Worm (Caenorhabditis elegans) whole organism, L4 larva: ENCODE results near the gene sra-9.

Experiments used
- D1046.2 ChIP-seq: fragments of 200-800 bp; sonication (Bioruptor generic); IDR thresholded peaks from 2 replicates; pipeline ENCODE4 v1.3.6; 2022; ENCODE audit warnings: missing genetic modification characterization, missing compliant biosample characterization
- R02D3.7 ChIP-seq: fragments of 150-350 bp; sonication (generic microtip); optimal IDR thresholded peaks from 3 replicates; lab custom pipeline; 2014; ENCODE audit warnings: missing biosample characterization, missing genetic modification characterization
- Y75B8A.6 ChIP-seq: fragments of 200-800 bp; sonication (Bioruptor generic); IDR thresholded peaks from 2 replicates; pipeline ENCODE4 v1.3.6; 2022; ENCODE audit warnings: missing genetic modification reagents, missing genetic modification characterization, missing compliant biosample characterization
- ZK337.2 ChIP-seq: fragments of 200-800 bp; sonication (Bioruptor generic); IDR thresholded peaks from 2 replicates; pipeline ENCODE4 v1.3.6; 2022; ENCODE audit warnings: missing genetic modification reagents, missing genetic modification characterization, missing compliant biosample characterization
- aly-2 ChIP-seq: sonication (generic microtip); optimal IDR thresholded peaks from 2 replicates; lab custom pipeline; 2018; ENCODE audit warnings: missing biosample characterization, missing genetic modification characterization
- ceh-20 ChIP-seq: fragments of 200-800 bp; sonication (Bioruptor generic); IDR thresholded peaks from 2 replicates; pipeline ENCODE4 v1.3.6; 2022; ENCODE audit warnings: missing genetic modification reagents, missing genetic modification characterization, missing compliant biosample characterization
- ceh-62 ChIP-seq: sonication (generic microtip); optimal IDR thresholded peaks from 2 replicates; lab custom pipeline; 2017; ENCODE audit warnings: missing biosample characterization, missing genetic modification characterization
- ces-1 ChIP-seq: fragments of 150-350 bp; sonication (generic microtip); optimal IDR thresholded peaks from 4 replicates; lab custom pipeline; 2014; ENCODE audit warnings: missing biosample characterization, missing genetic modification reagents, missing genetic modification characterization
- daf-16 ChIP-seq, 3 experiments: sonication (generic microtip); optimal IDR thresholded peaks; 2 replicates each; lab custom pipeline; 2016 to 2017; ENCODE audit warnings: missing genetic modification characterization in 3 of 3, missing genetic modification reagents in 3 of 3, mild to moderate bottlenecking in 2 of 3, missing compliant biosample characterization in 2 of 3, missing biosample characterization in 1 of 3, moderate library complexity in 1 of 3
- duxl-1 ChIP-seq: sonication (generic microtip); optimal IDR thresholded peaks from 2 replicates; lab custom pipeline; 2016; ENCODE audit warnings: mild to moderate bottlenecking, missing genetic modification characterization, moderate library complexity, missing compliant biosample characterization; ENCODE audit not compliant: poor library complexity
- dve-1 ChIP-seq: sonication (generic microtip); optimal IDR thresholded peaks from 2 replicates; lab custom pipeline; 2017; ENCODE audit warnings: antibody characterized with exemption, mild to moderate bottlenecking, missing genetic modification characterization, missing compliant biosample characterization; ENCODE audit not compliant: insufficient read depth
- egl-43 ChIP-seq: fragments of 200-800 bp; sonication (Bioruptor generic); IDR thresholded peaks from 2 replicates; pipeline ENCODE4 v1.3.6; 2022; ENCODE audit warnings: missing genetic modification reagents, missing genetic modification characterization, missing compliant biosample characterization
- fkh-10 ChIP-seq: fragments of 150-350 bp; optimal IDR thresholded peaks from 2 replicates; lab custom pipeline; 2014; ENCODE audit warnings: missing biosample characterization, missing genetic modification reagents, missing genetic modification characterization
- fos-1 ChIP-seq: fragments of 150-350 bp; optimal IDR thresholded peaks from 2 replicates; lab custom pipeline; 2014; ENCODE audit warnings: missing biosample characterization, missing genetic modification characterization
- hlh-30 ChIP-seq: sonication (generic microtip); optimal IDR thresholded peaks from 2 replicates; lab custom pipeline; 2017; ENCODE audit warnings: antibody characterized with exemption, mild to moderate bottlenecking, missing genetic modification characterization, missing compliant biosample characterization; ENCODE audit not compliant: insufficient read depth
- hmg-1.1 ChIP-seq: fragments of 200-800 bp; sonication (Bioruptor generic); IDR thresholded peaks from 2 replicates; pipeline ENCODE4 v1.3.6; 2022; ENCODE audit warnings: missing genetic modification reagents, missing genetic modification characterization, missing compliant biosample characterization
- jun-1 ChIP-seq: fragments of 150-350 bp; optimal IDR thresholded peaks from 2 replicates; lab custom pipeline; 2014; ENCODE audit warnings: missing biosample characterization, missing genetic modification reagents, missing genetic modification characterization
- lin-29 ChIP-seq: fragments of 200-800 bp; sonication (Bioruptor generic); IDR thresholded peaks from 2 replicates; pipeline ENCODE4 v1.3.6; 2022; ENCODE audit warnings: missing genetic modification reagents, missing genetic modification characterization, missing compliant biosample characterization
- lin-39 ChIP-seq: fragments of 150-350 bp; optimal IDR thresholded peaks from 2 replicates; lab custom pipeline; 2014; ENCODE audit warnings: missing biosample characterization, missing genetic modification reagents, missing genetic modification characterization
- lir-3 ChIP-seq: sonication (generic microtip); optimal IDR thresholded peaks from 2 replicates; lab custom pipeline; 2016; ENCODE audit warnings: mild to moderate bottlenecking, missing genetic modification characterization, missing compliant biosample characterization
- mes-2 ChIP-seq: sonication (generic microtip); optimal IDR thresholded peaks from 2 replicates; lab custom pipeline; 2016; ENCODE audit warnings: missing genotype, mild to moderate bottlenecking, missing genetic modification characterization, missing compliant biosample characterization; ENCODE audit not compliant: poor library complexity, severe bottlenecking
- mxl-3 ChIP-seq: fragments of 200-800 bp; sonication (Bioruptor generic); optimal IDR thresholded peaks from 2 replicates; lab custom pipeline; 2018; ENCODE audit warnings: mild to moderate bottlenecking, missing genetic modification characterization, missing compliant biosample characterization
- nhr-11 ChIP-seq: fragments of 150-350 bp; optimal IDR thresholded peaks from 2 replicates; lab custom pipeline; 2014; ENCODE audit warnings: missing biosample characterization, missing genetic modification characterization
- nhr-237 ChIP-seq: sonication (generic microtip); optimal IDR thresholded peaks from 2 replicates; lab custom pipeline; 2017; ENCODE audit warnings: missing biosample characterization, missing genetic modification characterization
- nhr-6 ChIP-seq: fragments of 150-350 bp; optimal IDR thresholded peaks from 2 replicates; lab custom pipeline; 2014; ENCODE audit warnings: missing biosample characterization, missing genetic modification characterization
- php-3 ChIP-seq: fragments of 200-800 bp; sonication (Bioruptor generic); IDR thresholded peaks from 2 replicates; pipeline ENCODE4 v1.3.6; 2022; ENCODE audit warnings: missing genetic modification reagents, missing genetic modification characterization, missing compliant biosample characterization
- saeg-2 ChIP-seq: fragments of 200-800 bp; sonication (Bioruptor generic); IDR thresholded peaks from 2 replicates; pipeline ENCODE4 v1.3.6; 2022; ENCODE audit warnings: missing genetic modification reagents, missing genetic modification characterization, missing compliant biosample characterization
- spr-1 ChIP-seq: sonication (generic microtip); optimal IDR thresholded peaks from 2 replicates; lab custom pipeline; 2016; ENCODE audit warnings: mild to moderate bottlenecking, missing genetic modification characterization, missing compliant biosample characterization
- spr-3 ChIP-seq: fragments of 200-800 bp; sonication (Bioruptor generic); optimal IDR thresholded peaks from 2 replicates; lab custom pipeline; 2018; ENCODE audit warnings: mild to moderate bottlenecking, missing genetic modification characterization, missing compliant biosample characterization
- unc-130 ChIP-seq: sonication (generic microtip); optimal IDR thresholded peaks from 2 replicates; lab custom pipeline; 2016; ENCODE audit warnings: missing genetic modification reagents, missing genetic modification characterization, missing compliant biosample characterization
- unc-39 ChIP-seq: sonication (generic microtip); optimal IDR thresholded peaks from 2 replicates; lab custom pipeline; 2017; ENCODE audit warnings: missing biosample characterization, missing genetic modification characterization
- unc-62 ChIP-seq, 3 experiments: fragments of 150-350 bp in 1 of 3; sonication (generic microtip); optimal IDR thresholded peaks in 2 of 3; peaks in 1 of 3; 1 replicate in 1 of 3; 2 replicates in 2 of 3; lab custom pipeline; 2014 to 2017; ENCODE audit warnings: missing biosample characterization in 3 of 3, missing genetic modification characterization in 3 of 3, missing genetic modification reagents in 3 of 3, missing genotype in 1 of 3
- zfp-2 ChIP-seq: sonication (generic microtip); optimal IDR thresholded peaks from 2 replicates; lab custom pipeline; 2016; ENCODE audit warnings: mild to moderate bottlenecking, missing genetic modification characterization, missing compliant biosample characterization
- ztf-7 ChIP-seq: fragments of 150-350 bp; optimal IDR thresholded peaks from 2 replicates; lab custom pipeline; 2014; ENCODE audit warnings: missing biosample characterization, missing genetic modification characterization

Gene sra-9

DNA sequence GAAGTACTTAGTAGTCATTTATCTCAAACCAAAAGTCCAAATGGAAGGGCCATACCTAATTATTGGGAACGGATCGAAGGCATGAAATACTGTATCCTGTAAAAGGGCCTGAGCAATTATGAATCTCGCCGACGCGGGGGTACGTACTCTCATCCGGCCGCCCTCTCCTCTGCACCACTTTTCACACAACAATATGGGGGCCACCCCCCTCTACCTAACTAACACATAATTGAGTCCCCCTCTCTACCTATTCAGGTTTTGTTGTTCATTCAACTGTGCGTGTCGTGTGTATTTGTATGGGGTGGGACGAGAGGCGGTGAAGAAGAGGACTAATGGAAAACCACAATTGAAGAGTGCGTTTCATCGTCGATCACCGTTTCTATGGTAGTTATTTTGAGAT is 42.3 kb downstream of the sra-9 start (continued):
- TF ChIP-seq daf-16 (GFP tag; optimal IDR thresholded peaks at IDR 0.05; lab: Kevin White, UChicago) (no peak), daf-16 (tag; optimal IDR thresholded peaks at IDR 0.05; lab: Kevin White, UChicago) (no peak), mes-2 (tag; lab: Kevin White, UChicago) (peak; percentile 15), saeg-2 (GFP tag; lab: Robert Waterston, UW) (no peak), nhr-11 (tag; lab: Kevin White, UChicago) (no peak), aly-2 (tag; lab: Kevin White, UChicago) (no peak), spr-3 (no peak), ces-1 (GFP tag; lab: Kevin White, UChicago) (no peak), php-3 (GFP tag; lab: Robert Waterston, UW) (no peak), ZK337.2 (GFP tag; lab: Robert Waterston, UW) (no peak), zfp-2 (tag; lab: Kevin White, UChicago) (no peak), unc-62 (GFP tag; optimal IDR thresholded peaks at IDR 0.05 in 1 of 2; lab: Kevin White, UChicago) (peak in 1 of 2 experiments; percentile 60), unc-62 (tag; optimal IDR thresholded peaks at IDR 0.05; lab: Kevin White, UChicago) (no peak), mxl-3 (GFP tag; lab: Kevin White, UChicago) (no peak), R02D3.7 (tag; lab: Kevin White, UChicago) (no peak), fkh-10 (no peak), unc-130 (GFP tag; lab: Kevin White, UChicago) (no peak), hmg-1.1 (GFP tag; lab: Robert Waterston, UW) (no peak), unc-39 (tag; lab: Kevin White, UChicago) (no peak), ceh-62 (tag; lab: Kevin White, UChicago) (no peak), ceh-20 (GFP tag; lab: Robert Waterston, UW) (no peak), D1046.2 (GFP tag; lab: Robert Waterston, UW) (no peak), Y75B8A.6 (GFP tag; lab: Robert Waterston, UW) (no peak)

DNA sequence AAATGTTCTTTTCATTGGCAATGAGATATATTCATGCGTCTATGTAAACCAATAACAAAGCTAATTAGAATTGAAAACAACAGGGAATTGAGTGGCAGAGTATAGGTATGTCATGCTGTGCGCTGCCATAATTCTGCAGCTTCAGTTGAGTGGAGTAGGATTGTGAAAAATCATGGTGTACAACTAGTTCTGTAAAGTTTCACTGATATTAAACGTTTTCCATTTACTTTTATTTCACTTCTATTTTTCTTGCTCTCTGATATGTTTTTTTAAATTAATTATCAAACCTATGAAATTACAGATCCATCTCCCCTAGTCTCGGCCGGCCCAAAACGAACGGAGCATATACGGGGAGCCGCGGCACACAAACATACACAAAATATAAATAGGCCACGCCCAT is 43.6 kb downstream of the sra-9 start, which contains the start of gene exc-7:
Gene exc-7, plus strand, starts transcription at position 301 of the 400 bp plus-strand sequence.
- TF ChIP-seq aly-2 (tag; lab: Kevin White, UChicago), result no peak
- peak in 1 of 2 experiments; percentile 83 for TF ChIP-seq unc-62 (GFP tag; optimal IDR thresholded peaks at IDR 0.05 in 1 of 2; lab: Kevin White, UChicago)
- no peak for TF ChIP-seq unc-62 (tag; optimal IDR thresholded peaks at IDR 0.05; lab: Kevin White, UChicago)

DNA sequence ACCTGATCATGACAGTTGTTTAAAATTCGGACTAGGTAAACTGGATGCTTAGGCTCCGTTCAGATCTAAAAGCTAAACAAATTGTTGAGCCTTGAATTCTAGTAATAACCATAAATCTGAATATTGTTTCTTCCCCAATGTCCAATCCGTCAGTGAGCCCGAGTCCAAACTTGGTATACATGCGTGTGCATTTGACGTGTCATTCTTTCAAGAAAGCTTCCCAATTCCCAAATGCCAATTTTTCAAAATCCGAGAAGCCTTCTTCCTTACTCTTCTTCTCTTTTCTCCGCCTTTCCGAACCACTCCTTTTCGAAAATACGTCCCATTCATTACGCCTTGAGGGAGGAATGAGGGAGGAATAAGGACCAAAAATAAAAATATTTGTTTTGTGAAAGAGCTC is 44.6 kb downstream of the sra-9 start:
- no peak for TF ChIP-seq ztf-7 (tag; lab: Kevin White, UChicago)
- TF ChIP-seq hmg-1.1 (GFP tag; lab: Robert Waterston, UW), result 0 out of 2 replicates have a peak, but pooled peaks have one; percentile 32
- no peak for TF ChIP-seq fos-1

DNA sequence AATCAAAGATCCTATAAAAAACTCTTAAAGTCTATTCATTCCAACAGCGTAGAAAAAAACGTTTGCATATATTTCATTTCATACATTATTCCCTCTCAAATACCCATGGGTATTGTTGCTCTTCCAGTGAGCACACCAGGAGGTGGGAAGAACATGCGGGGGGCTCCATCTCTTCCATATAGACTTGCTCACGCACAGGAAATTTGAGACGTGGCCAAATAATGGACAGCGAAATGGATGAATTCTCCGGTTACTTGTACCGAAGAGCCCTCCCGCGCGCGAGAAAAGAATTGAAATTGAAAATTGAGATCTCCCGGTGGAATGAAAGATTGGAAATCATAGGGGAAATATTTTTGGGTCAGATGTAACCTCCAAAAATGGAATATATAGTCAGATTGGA is 45.5 kb downstream of the sra-9 start:
- TF ChIP-seq dve-1 (tag; lab: Kevin White, UChicago), result no peak
- TF ChIP-seq lir-3 (tag; lab: Kevin White, UChicago), result no peak
- 0 out of 2 replicates have a peak, but pooled peaks have one; percentile 11 for TF ChIP-seq egl-43 (GFP tag; lab: Robert Waterston, UW)
- no peak for TF ChIP-seq nhr-237 (tag; lab: Kevin White, UChicago)
- TF ChIP-seq spr-3, result no peak
- TF ChIP-seq spr-1 (tag; lab: Kevin White, UChicago), result no peak

DNA sequence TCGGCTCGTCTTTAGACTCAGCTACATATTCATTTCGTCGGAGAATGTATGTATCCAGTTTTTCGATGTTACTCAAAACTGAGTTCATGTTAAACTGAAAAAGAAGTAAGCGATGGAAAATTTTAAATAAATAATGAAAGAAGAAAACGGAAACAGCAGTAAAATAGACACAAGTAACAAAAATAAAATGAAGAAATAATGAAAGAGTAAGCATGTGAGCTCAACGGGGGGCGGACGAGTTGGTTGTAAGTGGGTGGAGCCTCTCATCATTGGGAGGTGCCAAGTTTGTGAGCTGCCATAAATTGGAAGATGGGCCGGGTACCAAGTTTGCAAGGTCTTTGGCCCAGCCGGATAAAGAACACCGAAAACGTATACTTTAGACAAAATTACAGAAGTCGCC is 51.4 kb downstream of the sra-9 start, which contains the start of gene wee-1.1:
Gene wee-1.1, minus strand, starts transcription at position 101 of the 400 bp plus-strand sequence.
- TF ChIP-seq nhr-6 (tag; lab: Kevin White, UChicago) (no peak), mxl-3 (GFP tag; lab: Kevin White, UChicago) (no peak), jun-1 (tag; lab: Kevin White, UChicago) (no peak), hlh-30 (no peak), unc-39 (tag; lab: Kevin White, UChicago) (no peak), ceh-20 (GFP tag; lab: Robert Waterston, UW) (no peak), ceh-62 (tag; lab: Kevin White, UChicago) (no peak), lin-39 (tag; lab: Kevin White, UChicago) (no peak), lin-29 (GFP tag; lab: Robert Waterston, UW) (no peak), duxl-1 (tag; lab: Kevin White, UChicago) (no peak)
